Worm (Caenorhabditis elegans): ENCODE measurements around the gene fmo-2.

The fmo-2 gene

DNA sequence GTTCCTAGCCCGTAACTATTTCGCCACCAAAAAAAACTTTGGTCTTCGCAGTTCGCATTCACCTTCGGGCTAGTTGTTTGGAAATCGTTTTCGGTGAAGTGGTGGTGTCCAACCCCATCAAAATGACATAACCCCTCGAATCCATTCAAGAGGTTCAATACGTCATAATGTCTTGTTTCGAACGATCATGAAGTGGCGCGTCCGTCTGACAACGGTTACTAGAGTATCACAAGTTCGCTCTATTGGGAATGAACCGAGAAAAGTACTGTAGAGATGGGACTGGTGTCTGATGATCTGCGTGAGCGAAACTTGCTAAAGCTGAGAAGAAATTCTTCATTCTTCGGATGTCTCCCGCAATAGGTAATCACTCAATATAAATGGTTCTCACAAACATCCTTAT, 45.4 kb downstream of the fmo-2 start, which contains the start of gene ZC168.2:
Gene ZC168.2 (plus strand): TSS at position 301 of the 400 bp plus-strand sequence.
- TF ChIP-seq dao-5 (tag; optimal IDR thresholded peaks at IDR 0.05) = no peak
- no peak for TF ChIP-seq W03F9.2 (tag; optimal IDR thresholded peaks at IDR 0.05)
- no peak for TF ChIP-seq him-1 (tag; optimal IDR thresholded peaks at IDR 0.05)

Measured in whole organism, L4/young adult.